Fruit fly (Drosophila melanogaster) whole organism, adult: ENCODE data around the gene comm.

Experiments used
- CG11617 ChIP-seq: fragments of 200-800 bp; sonication (Bioruptor generic); optimal IDR thresholded peaks from 2 replicates; lab custom pipeline; 2017; ENCODE audit warnings: mild to moderate bottlenecking, missing biosample characterization, missing genetic modification reagents, missing genetic modification characterization
- CG12768 ChIP-seq: fragments of 200-800 bp; sonication (Bioruptor generic); optimal IDR thresholded peaks from 2 replicates; lab custom pipeline; 2017; ENCODE audit warnings: missing biosample characterization, missing genetic modification characterization, mild to moderate bottlenecking, moderate library complexity, missing genetic modification reagents
- CG5204 ChIP-seq: fragments of 200-800 bp; sonication (Bioruptor generic); optimal IDR thresholded peaks from 2 replicates; lab custom pipeline; 2016; ENCODE audit warnings: missing biosample characterization, missing genetic modification characterization
- CG7045 ChIP-seq: fragments of 200-800 bp; sonication (Bioruptor generic); optimal IDR thresholded peaks from 2 replicates; lab custom pipeline; 2017; ENCODE audit warnings: missing biosample characterization, mild to moderate bottlenecking, missing genetic modification characterization
- Hr96 ChIP-seq: fragments of 200-800 bp; sonication (Bioruptor generic); optimal IDR thresholded peaks from 2 replicates; lab custom pipeline; 2016; ENCODE audit warnings: missing biosample characterization, missing genetic modification characterization
- Mnt ChIP-seq: fragments of 200-800 bp; sonication (Bioruptor generic); optimal IDR thresholded peaks from 2 replicates; lab custom pipeline; 2016; ENCODE audit warnings: missing biosample characterization, mild to moderate bottlenecking, missing genetic modification characterization
- bab1 ChIP-seq: fragments of 200-800 bp; sonication (Bioruptor generic); optimal IDR thresholded peaks from 3 replicates; lab custom pipeline; 2019; ENCODE audit warnings: missing biosample characterization, mild to moderate bottlenecking, missing genetic modification characterization, moderate library complexity
- cnc ChIP-seq, 2 experiments: fragments of >200 bp; optimal IDR thresholded peaks; 2 replicates each; lab custom pipeline; 2017
- kay ChIP-seq: fragments of 200-800 bp; sonication (Bioruptor generic); peaks from one replicate; lab custom pipeline; 2016; ENCODE audit warnings: missing biosample characterization, missing genetic modification characterization, borderline replicate concordance
- pad ChIP-seq: fragments of 200-800 bp; sonication (Bioruptor generic); optimal IDR thresholded peaks from 3 replicates; lab custom pipeline; 2017; ENCODE audit warnings: missing biosample characterization, missing genetic modification characterization, mild to moderate bottlenecking, moderate library complexity, missing genetic modification reagents
- tj ChIP-seq: fragments of 200-800 bp; sonication (Bioruptor generic); optimal IDR thresholded peaks from 3 replicates; lab custom pipeline; 2017; ENCODE audit warnings: missing biosample characterization, mild to moderate bottlenecking, missing genetic modification characterization, moderate library complexity
- toe ChIP-seq: fragments of 200-800 bp; sonication (Bioruptor generic); optimal IDR thresholded peaks from 2 replicates; lab custom pipeline; 2016; ENCODE audit warnings: missing biosample characterization, missing genetic modification characterization

dm6 chr3L:15752786-15753185 lies 24.6 kb upstream of the comm start:
- TF ChIP-seq cnc (optimal IDR thresholded peaks at IDR 0.05; lab: Kevin White, UChicago) (no peak), Mnt (no peak), CG12768 (GFP tag; lab: Kevin White, UChicago) (no peak), CG7045 (GFP tag; lab: Kevin White, UChicago) (no peak), bab1 (GFP tag; lab: Kevin White, UChicago) (no peak), CG5204 (GFP tag; lab: Kevin White, UChicago) (no peak), Hr96 (GFP tag; lab: Kevin White, UChicago) (no peak), CG11617 (GFP tag; lab: Kevin White, UChicago) (no peak), kay (GFP tag; lab: Kevin White, UChicago) (no peak), tj (GFP tag; lab: Kevin White, UChicago) (no peak), toe (GFP tag; lab: Kevin White, UChicago) (no peak), pad (no peak)
